Worm (Caenorhabditis elegans) whole organism, L1 larva: ENCODE measurements around the gene C04E6.5.

ENCODE experiments used
- C04F5.9 ChIP-seq: sonication (generic microtip); optimal IDR thresholded peaks from 2 replicates; lab custom pipeline; 2016; ENCODE audit warnings: missing genetic modification characterization, missing compliant biosample characterization
- C34B4.2 ChIP-seq: sonication (generic microtip); optimal IDR thresholded peaks from 2 replicates; lab custom pipeline; 2017; ENCODE audit warnings: mild to moderate bottlenecking, missing genetic modification characterization, missing compliant biosample characterization
- F16B12.6 ChIP-seq: fragments of 150-350 bp; optimal IDR thresholded peaks from 2 replicates; lab custom pipeline; 2014; ENCODE audit warnings: missing biosample characterization, missing genetic modification characterization
- aha-1 ChIP-seq: fragments of 150-350 bp; optimal IDR thresholded peaks from 2 replicates; lab custom pipeline; 2014; ENCODE audit warnings: missing biosample characterization, missing genetic modification characterization
- ama-1 ChIP-seq: fragments of 150-350 bp; optimal IDR thresholded peaks from 2 replicates; lab custom pipeline; 2014
- ceh-63 ChIP-seq: fragments of 200-800 bp; sonication (Bioruptor generic); optimal IDR thresholded peaks from 2 replicates; lab custom pipeline; 2018; ENCODE audit warnings: mild to moderate bottlenecking, missing genetic modification characterization, missing compliant biosample characterization
- ceh-8 ChIP-seq: fragments of 200-800 bp; sonication (Bioruptor generic); optimal IDR thresholded peaks from 2 replicates; lab custom pipeline; 2018; ENCODE audit warnings: mild to moderate bottlenecking, missing genetic modification characterization, moderate library complexity, missing compliant biosample characterization
- dpl-1 ChIP-seq, 3 experiments: fragments of 150-350 bp in 2 of 3; sonication (generic microtip) in 1 of 3; optimal IDR thresholded peaks; 2 replicates each; lab custom pipeline; 2014 to 2017; ENCODE audit warnings: missing biosample characterization in 3 of 3, missing genetic modification characterization in 3 of 3, missing genetic modification reagents in 3 of 3
- efl-1 ChIP-seq, 4 experiments: fragments of 150-350 bp; optimal IDR thresholded peaks in 3 of 4; peaks in 1 of 4; 1 replicate in 1 of 4; 2 replicates in 3 of 4; lab custom pipeline; 2014; ENCODE audit warnings: missing biosample characterization in 2 of 4, missing genetic modification characterization in 2 of 4, missing genetic modification reagents in 2 of 4
- egl-27 ChIP-seq, 2 experiments: fragments of 150-350 bp in 1 of 2; sonication (generic microtip); optimal IDR thresholded peaks; 3 replicates each; lab custom pipeline; 2017 to 2018; ENCODE audit warnings: missing biosample characterization in 2 of 2, missing genetic modification characterization in 2 of 2, missing genetic modification reagents in 2 of 2
- elt-2 ChIP-seq: sonication (generic microtip); optimal IDR thresholded peaks from 2 replicates; lab custom pipeline; 2016; ENCODE audit warnings: missing genetic modification characterization, mild to moderate bottlenecking, inconsistent platforms, missing compliant biosample characterization, missing genetic modification reagents
- fkh-8 ChIP-seq: sonication (generic microtip); optimal IDR thresholded peaks from 2 replicates; lab custom pipeline; 2016; ENCODE audit warnings: mild to moderate bottlenecking, missing genetic modification characterization, missing compliant biosample characterization
- fos-1 ChIP-seq: fragments of 150-350 bp; optimal IDR thresholded peaks from 2 replicates; lab custom pipeline; 2014; ENCODE audit warnings: missing biosample characterization, missing genetic modification characterization
- irx-1 ChIP-seq: sonication (generic microtip); optimal IDR thresholded peaks from 2 replicates; lab custom pipeline; 2016; ENCODE audit warnings: missing genetic modification characterization, missing compliant biosample characterization
- jun-1 ChIP-seq: fragments of 150-350 bp; optimal IDR thresholded peaks from 2 replicates; lab custom pipeline; 2014; ENCODE audit warnings: missing biosample characterization, missing genetic modification reagents, missing genetic modification characterization
- lin-14 ChIP-seq: fragments of 200-800 bp; sonication (Bioruptor generic); optimal IDR thresholded peaks from 2 replicates; lab custom pipeline; 2018; ENCODE audit warnings: mild to moderate bottlenecking, missing genetic modification characterization, moderate library complexity, missing compliant biosample characterization
- lin-15B ChIP-seq: fragments of 150-350 bp; sonication (generic microtip); optimal IDR thresholded peaks from 3 replicates; lab custom pipeline; 2014; ENCODE audit warnings: missing biosample characterization, missing genetic modification characterization
- lir-3 ChIP-seq: sonication (generic microtip); optimal IDR thresholded peaks from 2 replicates; lab custom pipeline; 2016; ENCODE audit warnings: mild to moderate bottlenecking, missing genetic modification characterization, moderate library complexity, missing compliant biosample characterization; ENCODE audit not compliant: poor library complexity
- lsy-2 ChIP-seq, 2 experiments: fragments of 150-350 bp; optimal IDR thresholded peaks; 2 replicates each; lab custom pipeline; 2014; ENCODE audit warnings: missing biosample characterization in 2 of 2, missing genetic modification characterization in 2 of 2
- mab-9 ChIP-seq: fragments of 200-800 bp; sonication (Bioruptor generic); IDR thresholded peaks from 2 replicates; pipeline ENCODE4 v1.3.6; 2022; ENCODE audit warnings: missing genetic modification reagents, missing genetic modification characterization, missing compliant biosample characterization
- mdl-1 ChIP-seq, 2 experiments: fragments of 150-350 bp; optimal IDR thresholded peaks; 2 replicates each; lab custom pipeline; 2014 to 2017; ENCODE audit warnings: missing biosample characterization in 2 of 2, missing genetic modification characterization in 2 of 2, inconsistent platforms in 1 of 2
- nhr-12 ChIP-seq: sonication (generic microtip); optimal IDR thresholded peaks from 2 replicates; lab custom pipeline; 2017; ENCODE audit warnings: missing biosample characterization, missing genetic modification characterization
- nhr-47 ChIP-seq: sonication (generic microtip); optimal IDR thresholded peaks from 2 replicates; lab custom pipeline; 2016; ENCODE audit warnings: mild to moderate bottlenecking, missing genetic modification characterization, moderate library complexity, missing compliant biosample characterization
- nhr-85 ChIP-seq: sonication (generic microtip); peaks from one replicate; lab custom pipeline; 2016; ENCODE audit warnings: missing genetic modification characterization, inconsistent platforms, missing compliant biosample characterization
- nhr-90 ChIP-seq: sonication (generic microtip); optimal IDR thresholded peaks from 2 replicates; lab custom pipeline; 2016; ENCODE audit warnings: mild to moderate bottlenecking, missing genetic modification characterization, missing compliant biosample characterization; ENCODE audit not compliant: poor library complexity
- pqm-1 ChIP-seq: sonication (generic microtip); optimal IDR thresholded peaks from 3 replicates; lab custom pipeline; 2017; ENCODE audit warnings: missing biosample characterization, missing genetic modification characterization
- rnt-1 ChIP-seq: sonication (generic microtip); optimal IDR thresholded peaks from 2 replicates; lab custom pipeline; 2016; ENCODE audit warnings: mild to moderate bottlenecking, missing genetic modification characterization, moderate library complexity, missing compliant biosample characterization
- skn-1 ChIP-seq: fragments of 150-350 bp; optimal IDR thresholded peaks from 2 replicates; lab custom pipeline; 2014; ENCODE audit warnings: missing biosample characterization, missing genetic modification characterization
- snpc-4 ChIP-seq: fragments of 150-350 bp; optimal IDR thresholded peaks from 2 replicates; lab custom pipeline; 2014; ENCODE audit warnings: missing biosample characterization, missing genetic modification characterization
- sptf-1 ChIP-seq: fragments of 150-350 bp; optimal IDR thresholded peaks from 2 replicates; lab custom pipeline; 2014; ENCODE audit warnings: missing biosample characterization, missing genetic modification characterization
- sup-37 ChIP-seq: fragments of 200-800 bp; sonication (Bioruptor generic); optimal IDR thresholded peaks from 2 replicates; lab custom pipeline; 2018; ENCODE audit warnings: mild to moderate bottlenecking, missing genetic modification characterization, missing compliant biosample characterization
- unc-130 ChIP-seq: fragments of 150-350 bp; optimal IDR thresholded peaks from 2 replicates; lab custom pipeline; 2017; ENCODE audit warnings: missing biosample characterization, missing genetic modification characterization, inconsistent platforms
- unc-30 ChIP-seq: sonication (generic microtip); optimal IDR thresholded peaks from 2 replicates; lab custom pipeline; 2017; ENCODE audit warnings: missing biosample characterization, missing genetic modification characterization
- unc-62 ChIP-seq: fragments of 150-350 bp; optimal IDR thresholded peaks from 2 replicates; lab custom pipeline; 2014; ENCODE audit warnings: missing biosample characterization, missing genetic modification reagents, missing genetic modification characterization
- unc-98 ChIP-seq: fragments of 200-800 bp; sonication (Bioruptor generic); IDR thresholded peaks from 2 replicates; pipeline ENCODE4 v1.3.6; 2022; ENCODE audit warnings: missing genetic modification characterization, missing compliant biosample characterization
- ztf-11 ChIP-seq, 2 experiments: sonication (generic microtip); optimal IDR thresholded peaks; 2 replicates each; lab custom pipeline; 2016 to 2017; ENCODE audit warnings: missing genetic modification characterization in 2 of 2, missing biosample characterization in 1 of 2, missing compliant biosample characterization in 1 of 2

Gene C04E6.5

ce11 chrV:5888820-5889219 lies 13.1 kb upstream of the C04E6.5 start:
- TF ChIP-seq irx-1 (tag; lab: Kevin White, UChicago): no peak
- TF ChIP-seq efl-1 (optimal IDR thresholded peaks at IDR 0.05; lab: Kevin White, UChicago): no peak
- peak in 1 of 2 experiments; percentile 86 for TF ChIP-seq efl-1 (GFP tag; optimal IDR thresholded peaks at IDR 0.05 in 1 of 2; lab: Kevin White, UChicago)

- TF ChIP-seq nhr-90 (tag; lab: Kevin White, UChicago) (no peak), nhr-12 (tag; lab: Kevin White, UChicago) (no peak), unc-30 (no peak), unc-62 (GFP tag; lab: Kevin White, UChicago) (no peak), aha-1 (tag; lab: Kevin White, UChicago) (no peak), nhr-85 (no peak), C34B4.2 (tag; lab: Kevin White, UChicago) (no peak), fos-1 (tag; lab: Kevin White, UChicago) (no peak), jun-1 (tag; lab: Kevin White, UChicago) (no peak), unc-130 (tag; lab: Kevin White, UChicago) (no peak), C04F5.9 (tag; lab: Kevin White, UChicago) (no peak), egl-27 (tag; optimal IDR thresholded peaks at IDR 0.05; lab: Kevin White, UChicago) (no peak), lin-14 (GFP tag; lab: Kevin White, UChicago) (peak; percentile 67), rnt-1 (peak; percentile 6)
These were observed 10.7 kb upstream of the C04E6.5 start for ce11 chrV:5891204-5891603.

- TF ChIP-seq nhr-85: no peak
- TF ChIP-seq mdl-1 (tag; optimal IDR thresholded peaks at IDR 0.05; lab: Kevin White, UChicago): no peak
- no peak for TF ChIP-seq elt-2 (tag; lab: Kevin White, UChicago)
- TF ChIP-seq snpc-4 (tag; lab: Kevin White, UChicago): no peak
- TF ChIP-seq unc-98 (GFP tag; lab: Robert Waterston, UW): no peak
- no peak for TF ChIP-seq lsy-2 (tag; optimal IDR thresholded peaks at IDR 0.05; lab: Kevin White, UChicago)
- no peak for TF ChIP-seq dpl-1 (GFP tag; optimal IDR thresholded peaks at IDR 0.05; lab: Kevin White, UChicago)
- TF ChIP-seq lir-3 (tag; lab: Kevin White, UChicago): no peak
- TF ChIP-seq lin-15B (tag; lab: Kevin White, UChicago): no peak
- no peak for TF ChIP-seq nhr-12 (tag; lab: Kevin White, UChicago)
- no peak for TF ChIP-seq C04F5.9 (tag; lab: Kevin White, UChicago)
- TF ChIP-seq ama-1 (lab: Kevin White, UChicago): no peak
- TF ChIP-seq, all 84 proteins: peak for 0
These were observed 8.9 kb upstream of the C04E6.5 start, which contains the start of gene C04E6.7 for ce11 chrV:5893015-5893414. C04E6.7 (plus strand) TSS chrV:5893315.

ce11 chrV:5895021-5895420 lies 6.9 kb upstream of the C04E6.5 start, which contains the start of gene grd-9:
grd-9 (plus strand) TSS chrV:5895321.
- no peak for TF ChIP-seq fkh-8 (tag; lab: Kevin White, UChicago)

- TF ChIP-seq mab-9 (GFP tag; lab: Robert Waterston, UW): no peak
- TF ChIP-seq irx-1 (tag; lab: Kevin White, UChicago): no peak
- no peak for TF ChIP-seq ceh-63
- TF ChIP-seq nhr-47 (tag; lab: Kevin White, UChicago): no peak
- TF ChIP-seq ceh-8 (GFP tag; lab: Kevin White, UChicago): no peak
- TF ChIP-seq sptf-1 (tag; lab: Kevin White, UChicago): no peak
- no peak for TF ChIP-seq unc-30
- TF ChIP-seq F16B12.6 (tag; lab: Kevin White, UChicago): no peak
- no peak for TF ChIP-seq sup-37
- no peak for TF ChIP-seq skn-1 (tag; lab: Kevin White, UChicago)
- TF ChIP-seq jun-1 (tag; lab: Kevin White, UChicago): no peak
- no peak for TF ChIP-seq pqm-1
- no peak for TF ChIP-seq mdl-1 (tag; optimal IDR thresholded peaks at IDR 0.05; lab: Kevin White, UChicago)
- no peak for TF ChIP-seq dpl-1 (GFP tag; optimal IDR thresholded peaks at IDR 0.05; lab: Kevin White, UChicago)
- no peak for TF ChIP-seq ztf-11 (tag; optimal IDR thresholded peaks at IDR 0.05; lab: Kevin White, UChicago)
These were observed 2.0 kb upstream of the C04E6.5 start, which contains the start of gene srd-16 for ce11 chrV:5899940-5900339. srd-16 (minus strand) TSS chrV:5900040.
